Fruit fly (Drosophila melanogaster): ENCODE results near the gene CG43208.

CG43208 gene

DNA sequence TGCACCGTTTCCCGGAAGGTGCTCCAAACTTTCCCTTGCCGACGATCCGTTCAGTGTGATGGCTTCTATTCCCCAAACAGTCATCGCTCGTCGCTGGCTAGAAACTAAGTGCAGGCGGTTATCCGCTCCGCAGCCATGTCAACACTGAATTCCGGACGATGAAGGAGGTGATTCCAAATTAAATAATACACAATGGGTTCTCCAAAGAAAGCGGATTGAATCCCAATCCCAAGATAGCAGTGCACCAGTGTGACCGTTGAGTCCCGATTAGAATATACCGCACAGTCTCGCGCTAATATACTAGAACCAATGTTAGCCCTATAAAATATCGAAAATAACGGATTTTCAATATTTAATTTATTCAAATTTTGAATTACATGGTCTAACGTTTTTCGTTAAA, 31.5 kb upstream of the CG43208 start, which contains the start of gene TBC1D5:
Gene TBC1D5, minus strand, starts transcription at position 254 of the 400 bp plus-strand sequence.
- TF ChIP-seq CG9948 (tag; optimal IDR thresholded peaks at IDR 0.05) (no peak), CG15710 (tag; optimal IDR thresholded peaks at IDR 0.05) (no peak), CG8159 (tag; optimal IDR thresholded peaks at IDR 0.05) (no peak)

DNA sequence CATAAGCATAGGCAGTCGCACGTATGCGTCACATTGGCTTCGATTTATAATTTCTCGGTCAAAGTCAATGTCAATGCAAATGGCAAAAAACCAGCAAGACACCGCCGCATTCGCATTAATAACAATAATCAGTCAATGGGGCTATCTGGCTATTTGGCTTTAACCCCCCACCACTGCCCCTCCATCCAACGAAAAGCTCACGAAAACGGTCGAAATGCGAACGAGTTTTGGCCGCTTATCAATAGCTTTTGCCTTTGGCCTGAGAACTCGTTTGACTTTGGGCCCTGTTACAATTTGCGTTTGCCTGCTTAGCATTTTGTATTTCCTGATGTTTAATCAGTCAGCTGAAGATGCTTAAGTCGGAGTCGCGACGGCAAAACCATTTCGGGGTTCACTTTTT, 29.8 kb upstream of the CG43208 start:
- TF ChIP-seq Ets98B (GFP tag; IDR thresholded peaks at IDR 0.05) (no peak), Pif1B (GFP tag; optimal IDR thresholded peaks at IDR 0.05) (no peak), CG8159 (tag; optimal IDR thresholded peaks at IDR 0.05) (no peak), CG32121 (GFP tag; IDR thresholded peaks at IDR 0.05) (no peak), CG17806 (tag; optimal IDR thresholded peaks at IDR 0.05) (no peak), CG14655 (GFP tag; optimal IDR thresholded peaks at IDR 0.05) (no peak), CG34367 (tag; optimal IDR thresholded peaks at IDR 0.05) (no peak), fd96Ca (GFP tag; IDR thresholded peaks at IDR 0.05) (no peak), CG10348 (GFP tag; IDR thresholded peaks at IDR 0.05) (no peak), Snoo (tag; optimal IDR thresholded peaks at IDR 0.05) (no peak), Pif1A (GFP tag; optimal IDR thresholded peaks at IDR 0.05) (no peak), CG4496 (GFP tag; IDR thresholded peaks at IDR 0.05) (no peak), CG15710 (tag; optimal IDR thresholded peaks at IDR 0.05) (no peak), CG13204 (GFP tag; optimal IDR thresholded peaks at IDR 0.05) (no peak), rn (GFP tag; IDR thresholded peaks at IDR 0.05) (no peak), CG8301 (tag; optimal IDR thresholded peaks at IDR 0.05) (no peak), CG9948 (tag; optimal IDR thresholded peaks at IDR 0.05) (no peak), D1 (tag; optimal IDR thresholded peaks at IDR 0.05) (no peak)

DNA sequence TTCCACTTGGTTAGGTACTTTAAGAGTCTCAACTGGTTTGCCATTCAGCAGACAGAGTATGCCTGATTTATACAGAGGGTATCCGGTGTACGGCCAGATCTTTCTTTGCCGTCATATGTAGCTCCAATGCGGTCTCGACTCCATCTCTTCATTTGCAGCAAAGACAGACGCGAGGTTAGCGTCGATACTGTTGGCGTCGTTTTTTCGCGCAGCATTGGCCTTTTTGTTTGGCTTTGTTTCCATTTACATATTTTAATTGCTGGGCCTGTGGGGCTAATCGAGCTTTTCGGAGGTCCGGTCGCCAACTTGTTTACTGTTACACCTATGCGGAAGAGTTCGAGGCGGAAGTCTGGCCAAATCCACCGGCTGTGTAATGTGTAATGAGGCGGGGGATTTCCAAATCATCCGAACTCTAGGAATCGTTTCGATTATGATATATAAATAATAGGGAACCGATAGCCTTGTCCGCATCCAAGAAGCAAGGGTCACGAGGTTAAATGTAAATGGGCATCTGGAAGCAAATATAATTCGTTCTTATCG, 28.9 kb upstream of the CG43208 start:
- TF ChIP-seq gl (tag; optimal IDR thresholded peaks at IDR 0.05), result no peak
- TF ChIP-seq D1 (tag; optimal IDR thresholded peaks at IDR 0.05), result no peak
- TF ChIP-seq CG32121 (GFP tag; IDR thresholded peaks at IDR 0.05), result no peak
- TF ChIP-seq Ets98B (GFP tag; IDR thresholded peaks at IDR 0.05), result peak; percentile 13; the same call in 1 of the 2 replicates

DNA sequence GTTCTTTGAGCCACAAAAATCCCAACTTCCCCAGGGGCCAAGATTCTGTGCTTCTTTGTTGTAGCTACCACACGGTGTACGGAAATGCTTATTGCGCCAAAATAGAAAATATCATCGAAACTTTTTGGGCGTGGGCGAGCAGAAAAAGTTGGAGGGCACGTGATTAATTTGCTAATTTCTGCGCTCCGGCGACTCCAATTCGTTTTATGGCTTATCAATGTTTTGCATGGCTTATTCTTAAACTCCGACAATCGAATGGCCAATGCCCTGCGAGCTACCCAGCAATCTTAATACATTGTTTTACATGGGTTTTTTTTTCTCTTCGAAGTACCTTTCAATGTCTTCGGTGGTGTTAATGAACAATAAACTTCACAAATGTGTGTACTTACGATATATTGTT, 27.8 kb upstream of the CG43208 start:
- TF ChIP-seq CG8301 (tag; optimal IDR thresholded peaks at IDR 0.05) (no peak), CG32121 (GFP tag; IDR thresholded peaks at IDR 0.05) (no peak), CG9948 (tag; optimal IDR thresholded peaks at IDR 0.05) (no peak), CG15710 (tag; optimal IDR thresholded peaks at IDR 0.05) (no peak), CG8159 (tag; optimal IDR thresholded peaks at IDR 0.05) (no peak), CG12605 (GFP tag; IDR thresholded peaks at IDR 0.05) (no peak)

DNA sequence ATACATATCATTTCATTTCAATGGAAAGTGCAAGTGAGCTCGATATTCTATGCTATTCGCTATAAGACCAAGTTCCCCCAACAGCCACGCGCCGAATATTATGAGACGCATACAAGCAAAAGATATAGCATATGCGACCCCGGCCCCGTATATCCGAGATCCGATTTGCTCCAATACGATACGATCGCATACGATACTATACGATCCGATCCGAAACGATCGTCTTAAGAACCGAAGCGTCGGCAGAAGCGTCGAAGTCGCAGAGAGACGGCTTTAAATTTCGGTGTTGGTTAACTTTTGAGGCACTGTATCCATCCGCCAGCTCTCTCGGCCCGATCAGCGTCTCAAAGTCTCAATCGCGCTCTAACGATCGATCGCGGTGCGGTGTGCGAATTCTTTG, 23.8 kb upstream of the CG43208 start, which contains the start of gene CG8630:
Gene CG8630, plus strand, starts transcription at position 303 of the 400 bp plus-strand sequence.
- TF ChIP-seq CG10348 (GFP tag; IDR thresholded peaks at IDR 0.05) (no peak), CG4496 (GFP tag; IDR thresholded peaks at IDR 0.05) (0 out of 3 replicates have a peak, but pooled peaks have one; percentile 12)

DNA sequence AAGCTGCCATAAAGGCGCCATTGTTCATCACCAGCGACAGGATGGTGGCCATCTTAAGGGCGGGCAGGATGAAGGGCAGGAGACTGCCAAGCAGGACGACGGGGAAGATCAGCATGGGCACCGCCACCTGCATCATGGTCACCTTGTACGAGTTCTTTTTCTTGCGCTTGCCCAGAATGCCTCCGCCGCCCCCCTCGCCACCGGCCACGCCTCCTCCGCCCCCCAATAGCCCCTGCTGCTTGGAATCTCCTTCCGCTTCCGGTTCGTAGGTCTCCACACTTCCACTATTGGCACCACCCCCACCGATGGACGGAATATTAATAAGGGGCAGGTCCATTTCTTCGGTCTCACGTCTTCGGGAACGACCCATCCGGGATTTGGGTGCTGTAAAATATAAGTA, 18.1 kb upstream of the CG43208 start:
- TF ChIP-seq EcR (GFP tag; optimal IDR thresholded peaks at IDR 0.05) (no peak), Pif1B (GFP tag; optimal IDR thresholded peaks at IDR 0.05) (no peak), gl (tag; optimal IDR thresholded peaks at IDR 0.05) (no peak), CG8301 (tag; optimal IDR thresholded peaks at IDR 0.05) (no peak), CG15710 (tag; optimal IDR thresholded peaks at IDR 0.05) (no peak), fd96Ca (GFP tag; IDR thresholded peaks at IDR 0.05) (no peak), CG8159 (tag; optimal IDR thresholded peaks at IDR 0.05) (no peak), CG10348 (GFP tag; IDR thresholded peaks at IDR 0.05) (no peak), D1 (tag; optimal IDR thresholded peaks at IDR 0.05) (no peak), CG14655 (GFP tag; optimal IDR thresholded peaks at IDR 0.05) (no peak), CG17806 (tag; optimal IDR thresholded peaks at IDR 0.05) (no peak), Snoo (tag; optimal IDR thresholded peaks at IDR 0.05) (no peak), CG32121 (GFP tag; IDR thresholded peaks at IDR 0.05) (no peak), CG9948 (tag; optimal IDR thresholded peaks at IDR 0.05) (no peak), rn (GFP tag; IDR thresholded peaks at IDR 0.05) (no peak), CG13204 (GFP tag; optimal IDR thresholded peaks at IDR 0.05) (no peak), CG12605 (GFP tag; IDR thresholded peaks at IDR 0.05) (no peak), CG34367 (tag; optimal IDR thresholded peaks at IDR 0.05) (no peak), CG4496 (GFP tag; IDR thresholded peaks at IDR 0.05) (no peak)

DNA sequence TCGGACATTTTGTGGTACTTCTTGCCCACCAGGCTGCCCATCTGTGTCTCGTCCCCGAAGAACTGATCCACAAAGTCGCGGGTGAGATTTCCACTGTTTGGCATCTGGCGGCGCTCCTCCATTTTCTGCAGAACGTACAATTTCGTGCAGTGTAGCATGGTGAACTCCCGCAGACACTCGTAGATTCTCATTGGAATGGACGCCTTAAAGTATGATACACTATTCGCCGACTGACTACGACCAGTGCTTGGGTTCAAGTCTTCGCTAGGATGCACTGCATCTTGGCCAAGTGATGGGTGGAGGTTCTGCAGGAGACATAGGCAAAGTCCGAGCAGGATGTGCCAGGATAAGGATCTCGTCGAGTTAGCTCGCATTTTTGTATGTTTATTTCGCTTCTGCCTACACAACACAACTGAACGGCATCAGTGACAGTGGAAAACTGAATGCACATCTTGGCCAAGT, 17.1 kb upstream of the CG43208 start, which contains the start of gene CG15888:
Gene CG15888, minus strand, starts transcription at position 412 of the 462 bp plus-strand sequence.
- TF ChIP-seq rn (GFP tag; IDR thresholded peaks at IDR 0.05), result no peak
- TF ChIP-seq CG14655 (GFP tag; optimal IDR thresholded peaks at IDR 0.05), result no peak
- no peak for TF ChIP-seq CG12605 (GFP tag; IDR thresholded peaks at IDR 0.05)
- no peak for TF ChIP-seq CG4496 (GFP tag; IDR thresholded peaks at IDR 0.05)

All from whole organism, pupa.